Worm (Caenorhabditis elegans): Measurements from ENCODE around the gene C17F4.11.
"Not testable (repeated sequence)": the region's sequence is repeated elsewhere in the genome, so short reads cannot be mapped to it uniquely, and the experiment has no call there.

C17F4.11 gene

ce11 chrII:3203415-3203814 is 33.9 kb upstream of the C17F4.11 start, which contains the start of gene sri-50:
TSS of gene sri-50 (plus strand) at chrII:3203715.
- TF ChIP-seq hmg-4 (GFP tag; optimal IDR thresholded peaks at IDR 0.05): no peak
- TF ChIP-seq hmbx-1 (tag; optimal IDR thresholded peaks at IDR 0.05): no peak
- TF ChIP-seq pes-1 (GFP tag; IDR thresholded peaks at IDR 0.05): no peak
- no peak for TF ChIP-seq hnd-1 (tag; optimal IDR thresholded peaks at IDR 0.05)
- TF ChIP-seq ceh-36 (tag; optimal IDR thresholded peaks at IDR 0.05): no peak
- no peak for TF ChIP-seq B0310.2 (tag; optimal IDR thresholded peaks at IDR 0.05)
- TF ChIP-seq ets-7 (tag; optimal IDR thresholded peaks at IDR 0.05): no peak
- no peak for TF ChIP-seq tbx-11 (GFP tag; IDR thresholded peaks at IDR 0.05)
- no peak for TF ChIP-seq ama-1 (optimal IDR thresholded peaks at IDR 0.05)
- TF ChIP-seq sea-1 (GFP tag; conservative IDR thresholded peaks at IDR 0.05): no peak
- no peak for TF ChIP-seq ceh-13 (GFP tag; optimal IDR thresholded peaks at IDR 0.05)
- no peak for TF ChIP-seq tra-4 (tag; optimal IDR thresholded peaks at IDR 0.05)
- TF ChIP-seq tbx-37 (GFP tag; conservative IDR thresholded peaks at IDR 0.05): no peak
- no peak for TF ChIP-seq scrt-1 (GFP tag; IDR thresholded peaks at IDR 0.05)

ce11 chrII:3206423-3206989 is 30.8 kb upstream of the C17F4.11 start, which contains the start of the genes ZC239.20 and ZC239.21:
TSS of gene ZC239.20 (minus strand) at chrII:3206523.
TSS of gene ZC239.21 (plus strand) at chrII:3206939.
- TF ChIP-seq tbx-11 (GFP tag; IDR thresholded peaks at IDR 0.05) (no peak), ceh-13 (GFP tag; optimal IDR thresholded peaks at IDR 0.05) (no peak), B0310.2 (tag; optimal IDR thresholded peaks at IDR 0.05) (no peak), hnd-1 (tag; optimal IDR thresholded peaks at IDR 0.05) (no peak), pes-1 (GFP tag; IDR thresholded peaks at IDR 0.05) (no peak), hmg-4 (GFP tag; optimal IDR thresholded peaks at IDR 0.05) (no peak), tra-4 (tag; optimal IDR thresholded peaks at IDR 0.05) (no peak)

- no peak for TF ChIP-seq ceh-36 (tag; optimal IDR thresholded peaks at IDR 0.05)
Observed at ce11 chrII:3208679-3209078, 28.6 kb upstream of the C17F4.11 start, which contains the start of gene sdz-35. TSS of gene sdz-35 (minus strand) at chrII:3208779.

- TF ChIP-seq aly-1 (tag; optimal IDR thresholded peaks at IDR 0.05): no peak
- TF ChIP-seq ceh-36 (tag; optimal IDR thresholded peaks at IDR 0.05): no peak
- TF ChIP-seq tbx-11 (GFP tag; IDR thresholded peaks at IDR 0.05): no peak
- TF ChIP-seq hmbx-1 (tag; optimal IDR thresholded peaks at IDR 0.05): no peak
Observed at ce11 chrII:3209251-3209650, 28.0 kb upstream of the C17F4.11 start, which contains the start of gene ZC239.6. TSS of gene ZC239.6 (plus strand) at chrII:3209631.

ce11 chrII:3210365-3210764 is 26.9 kb upstream of the C17F4.11 start, which contains the start of gene ZC239.5:
TSS of gene ZC239.5 (plus strand) at chrII:3210665.
- TF ChIP-seq tbx-11 (GFP tag; IDR thresholded peaks at IDR 0.05) (no peak), ceh-13 (GFP tag; optimal IDR thresholded peaks at IDR 0.05) (no peak), hmbx-1 (tag; optimal IDR thresholded peaks at IDR 0.05) (no peak), F13C5.2 (tag; optimal IDR thresholded peaks at IDR 0.05) (no peak), hnd-1 (tag; optimal IDR thresholded peaks at IDR 0.05) (no peak), pes-1 (GFP tag; IDR thresholded peaks at IDR 0.05) (no peak), tra-4 (tag; optimal IDR thresholded peaks at IDR 0.05) (no peak), ama-1 (optimal IDR thresholded peaks at IDR 0.05) (no peak), sea-1 (GFP tag; conservative IDR thresholded peaks at IDR 0.05) (no peak), aly-1 (tag; optimal IDR thresholded peaks at IDR 0.05) (no peak), ets-7 (tag; optimal IDR thresholded peaks at IDR 0.05) (no peak)

- TF ChIP-seq ets-7 (tag; optimal IDR thresholded peaks at IDR 0.05) (no peak), tbx-37 (GFP tag; conservative IDR thresholded peaks at IDR 0.05) (no peak)
Observed at ce11 chrII:3213898-3214297, 23.4 kb upstream of the C17F4.11 start, which contains the start of gene ZC239.4. TSS of gene ZC239.4 (plus strand) at chrII:3214198.

ce11 chrII:3215762-3216161 is 21.5 kb upstream of the C17F4.11 start, which contains the start of gene ZC239.3:
TSS of gene ZC239.3 (plus strand) at chrII:3216062.
- TF ChIP-seq ama-1 (optimal IDR thresholded peaks at IDR 0.05); hmg-4 (GFP tag; optimal IDR thresholded peaks at IDR 0.05); sea-1 (GFP tag; conservative IDR thresholded peaks at IDR 0.05): not testable (repeated sequence)

- TF ChIP-seq sea-1 (GFP tag; conservative IDR thresholded peaks at IDR 0.05): no peak
- no peak for TF ChIP-seq F13C5.2 (tag; optimal IDR thresholded peaks at IDR 0.05)
- TF ChIP-seq hmg-4 (GFP tag; optimal IDR thresholded peaks at IDR 0.05): no peak
- no peak for TF ChIP-seq pes-1 (GFP tag; IDR thresholded peaks at IDR 0.05)
- TF ChIP-seq ceh-36 (tag; optimal IDR thresholded peaks at IDR 0.05): no peak
Observed at ce11 chrII:3220723-3221122, 16.5 kb upstream of the C17F4.11 start, which contains the start of gene ZC239.22. TSS of gene ZC239.22 (minus strand) at chrII:3220823.

ce11 chrII:3221730-3222129 is 15.5 kb upstream of the C17F4.11 start, which contains the start of gene ZC239.14:
TSS of gene ZC239.14 (minus strand) at chrII:3222034.
- TF ChIP-seq pes-1 (GFP tag; IDR thresholded peaks at IDR 0.05) (no peak), B0310.2 (tag; optimal IDR thresholded peaks at IDR 0.05) (no peak), flt-1 (GFP tag; IDR thresholded peaks at IDR 0.05) (no peak), tbx-37 (GFP tag; conservative IDR thresholded peaks at IDR 0.05) (no peak), ceh-36 (tag; optimal IDR thresholded peaks at IDR 0.05) (no peak), ets-7 (tag; optimal IDR thresholded peaks at IDR 0.05) (no peak)
